Fruit fly (Drosophila melanogaster) whole organism, embryonic: ENCODE results near the gene CG7551.

Experiments
- Awh ChIP-seq: fragments of 200-800 bp; sonication (Bioruptor generic); IDR thresholded peaks from 2 replicates; pipeline ENCODE4, ENCODE4 v1.3.6; 2022; ENCODE audit warnings: missing biosample characterization, missing genetic modification characterization
- CG10565 ChIP-seq: fragments of 200-800 bp; sonication (Bioruptor generic); optimal IDR thresholded peaks from 3 replicates; lab custom pipeline; 2016; ENCODE audit warnings: missing biosample characterization, mild to moderate bottlenecking, missing genetic modification characterization
- CG10654 ChIP-seq: fragments of 200-800 bp; sonication (Bioruptor generic); optimal IDR thresholded peaks from 2 replicates; lab custom pipeline; 2016; ENCODE audit warnings: missing biosample characterization, missing genetic modification characterization
- CG11247 ChIP-seq: fragments of 200-800 bp; sonication (Bioruptor generic); IDR thresholded peaks from 2 replicates; pipeline ENCODE4 v1.3.6; 2022; ENCODE audit warnings: missing biosample characterization, missing genetic modification characterization
- CG11696 ChIP-seq: fragments of 200-800 bp; sonication (Bioruptor generic); IDR thresholded peaks from 2 replicates; pipeline ENCODE4 v1.3.6; 2022; ENCODE audit warnings: missing biosample characterization, missing genetic modification characterization
- CG12155 ChIP-seq: fragments of 200-800 bp; sonication (Bioruptor generic); optimal IDR thresholded peaks from 3 replicates; lab custom pipeline; 2016; ENCODE audit warnings: missing biosample characterization, missing genetic modification characterization
- CG12942 ChIP-seq: fragments of 200-800 bp; sonication (Bioruptor generic); optimal IDR thresholded peaks from 3 replicates; lab custom pipeline; 2016; ENCODE audit warnings: missing biosample characterization, missing genetic modification characterization
- CG13296 ChIP-seq: fragments of 200-800 bp; sonication (Bioruptor generic); optimal IDR thresholded peaks from 3 replicates; lab custom pipeline; 2018; ENCODE audit warnings: missing biosample characterization, mild to moderate bottlenecking, missing genetic modification characterization
- CG13775 ChIP-seq: fragments of 200-800 bp; sonication (Bioruptor generic); optimal IDR thresholded peaks from 3 replicates; lab custom pipeline; 2017; ENCODE audit warnings: missing biosample characterization, mild to moderate bottlenecking, missing genetic modification characterization
- CG13894 ChIP-seq: fragments of 200-800 bp; sonication (Bioruptor generic); optimal IDR thresholded peaks from 3 replicates; lab custom pipeline; 2018; ENCODE audit warnings: missing biosample characterization, mild to moderate bottlenecking, missing genetic modification characterization, moderate library complexity
- CG14965 ChIP-seq: fragments of 200-800 bp; sonication (Bioruptor generic); optimal IDR thresholded peaks from 2 replicates; lab custom pipeline; 2016; ENCODE audit warnings: missing biosample characterization, missing genetic modification characterization, borderline replicate concordance
- CG17361 ChIP-seq: fragments of 200-800 bp; sonication (Bioruptor generic); IDR thresholded peaks from 3 replicates; pipeline ENCODE4 v1.3.6; 2022; ENCODE audit warnings: missing biosample characterization, missing genetic modification characterization
- CG17912 ChIP-seq: fragments of 200-800 bp; sonication (Bioruptor generic); optimal IDR thresholded peaks from 2 replicates; lab custom pipeline; 2018; ENCODE audit warnings: missing biosample characterization, mild to moderate bottlenecking, missing genetic modification characterization
- CG2120 ChIP-seq: fragments of 200-800 bp; sonication (Bioruptor generic); optimal IDR thresholded peaks from 3 replicates; lab custom pipeline; 2016; ENCODE audit warnings: missing biosample characterization, missing genetic modification characterization
- CG2202 ChIP-seq: fragments of 200-800 bp; sonication (Bioruptor generic); optimal IDR thresholded peaks from 2 replicates; lab custom pipeline; 2018; ENCODE audit warnings: missing biosample characterization, mild to moderate bottlenecking, missing genetic modification characterization
- CG30431 ChIP-seq: fragments of 200-800 bp; sonication (Bioruptor generic); optimal IDR thresholded peaks from 2 replicates; lab custom pipeline; 2017; ENCODE audit warnings: missing biosample characterization, missing genetic modification characterization
- CG31388 ChIP-seq: fragments of 200-800 bp; sonication (Bioruptor generic); optimal IDR thresholded peaks from 2 replicates; lab custom pipeline; 2016; ENCODE audit warnings: missing biosample characterization, missing genetic modification characterization
- CG32532 ChIP-seq: fragments of 200-800 bp; sonication (Bioruptor generic); IDR thresholded peaks from 2 replicates; pipeline ENCODE4 v1.3.6; 2022; ENCODE audit warnings: missing biosample characterization, missing genetic modification characterization
- CG3281 ChIP-seq: fragments of 200-800 bp; sonication (Bioruptor generic); optimal IDR thresholded peaks from 3 replicates; lab custom pipeline; 2017; ENCODE audit warnings: missing biosample characterization, mild to moderate bottlenecking, missing genetic modification characterization
- CG4820 ChIP-seq: fragments of 200-800 bp; sonication (Bioruptor generic); optimal IDR thresholded peaks from 3 replicates; lab custom pipeline; 2016; ENCODE audit warnings: missing biosample characterization, missing genetic modification characterization
- CG6791 ChIP-seq: fragments of 200-800 bp; sonication (Bioruptor generic); IDR thresholded peaks from 3 replicates; pipeline ENCODE4 v1.3.6; 2022; ENCODE audit warnings: missing biosample characterization, missing genetic modification characterization; ENCODE audit not compliant: partially characterized antibody
- CG7745 ChIP-seq: fragments of 200-800 bp; sonication (Bioruptor generic); optimal IDR thresholded peaks from 2 replicates; lab custom pipeline; 2018; ENCODE audit warnings: missing biosample characterization, mild to moderate bottlenecking, missing genetic modification characterization, moderate library complexity
- CG7928 ChIP-seq: fragments of 200-800 bp; sonication (Bioruptor generic); optimal IDR thresholded peaks from 2 replicates; lab custom pipeline; 2017; ENCODE audit warnings: missing biosample characterization, mild to moderate bottlenecking, missing genetic modification characterization
- CG7987 ChIP-seq: fragments of 200-800 bp; sonication (Bioruptor generic); optimal IDR thresholded peaks from 2 replicates; lab custom pipeline; 2018; ENCODE audit warnings: missing biosample characterization, mild to moderate bottlenecking, missing genetic modification characterization, moderate library complexity
- CG8290 ChIP-seq, 3 experiments: fragments of 200-800 bp; sonication (Bioruptor generic); optimal IDR thresholded peaks; 2 replicates each; lab custom pipeline; 2016 to 2019; ENCODE audit warnings: missing biosample characterization in 3 of 3, missing genetic modification characterization in 3 of 3, mild to moderate bottlenecking in 2 of 3, moderate library complexity in 1 of 3
- CG9932 ChIP-seq: fragments of 200-800 bp; sonication (Bioruptor generic); IDR thresholded peaks from 2 replicates; pipeline ENCODE4 v1.3.6; 2022; ENCODE audit warnings: missing biosample characterization, missing genetic modification characterization
- Fer3 ChIP-seq: fragments of 200-800 bp; sonication (Bioruptor generic); optimal IDR thresholded peaks from 2 replicates; lab custom pipeline; 2018; ENCODE audit warnings: missing biosample characterization, mild to moderate bottlenecking, missing genetic modification characterization, moderate library complexity
- Hmx ChIP-seq: fragments of 200-800 bp; sonication (Bioruptor generic); optimal IDR thresholded peaks from 2 replicates; lab custom pipeline; 2016; ENCODE audit warnings: missing biosample characterization, missing genetic modification characterization
- Max ChIP-seq: fragments of 200-800 bp; sonication (Bioruptor generic); optimal IDR thresholded peaks from 2 replicates; lab custom pipeline; 2016; ENCODE audit warnings: missing biosample characterization, mild to moderate bottlenecking, missing genetic modification characterization
- Opbp ChIP-seq: fragments of 200-800 bp; sonication (Bioruptor generic); IDR thresholded peaks from 3 replicates; pipeline ENCODE4 v1.3.6; 2022; ENCODE audit warnings: missing biosample characterization, missing genetic modification characterization; ENCODE audit not compliant: partially characterized antibody
- Ravus ChIP-seq: fragments of 200-800 bp; sonication (Bioruptor generic); IDR thresholded peaks from 2 replicates; pipeline ENCODE4 v1.3.6; 2022; ENCODE audit warnings: missing biosample characterization, missing genetic modification characterization
- Scr ChIP-seq: fragments of 200-800 bp; sonication (Bioruptor generic); IDR thresholded peaks from 2 replicates; pipeline ENCODE4 v1.3.6; 2022; ENCODE audit warnings: missing biosample characterization, missing genetic modification characterization; ENCODE audit not compliant: partially characterized antibody
- Side ChIP-seq: fragments of 200-800 bp; sonication (Bioruptor generic); optimal IDR thresholded peaks from 2 replicates; lab custom pipeline; 2016; ENCODE audit warnings: missing biosample characterization, missing genetic modification characterization
- Spps ChIP-seq: fragments of 200-800 bp; sonication (Bioruptor generic); optimal IDR thresholded peaks from 2 replicates; lab custom pipeline; 2018; ENCODE audit warnings: missing biosample characterization, mild to moderate bottlenecking, missing genetic modification characterization
- bowl ChIP-seq: fragments of 200-800 bp; sonication (Bioruptor generic); IDR thresholded peaks from 2 replicates; pipeline ENCODE4 v1.3.6; 2022; ENCODE audit warnings: missing biosample characterization, missing genetic modification characterization
- btn ChIP-seq: fragments of 200-800 bp; sonication (Bioruptor generic); optimal IDR thresholded peaks from 2 replicates; lab custom pipeline; 2016; ENCODE audit warnings: missing biosample characterization, missing genetic modification characterization
- gem ChIP-seq: fragments of 200-800 bp; sonication (Bioruptor generic); optimal IDR thresholded peaks from 2 replicates; lab custom pipeline; 2019; ENCODE audit warnings: missing biosample characterization, mild to moderate bottlenecking, missing genetic modification characterization, moderate library complexity
- grau ChIP-seq: fragments of 200-800 bp; optimal IDR thresholded peaks from 3 replicates; lab custom pipeline; 2019; ENCODE audit warnings: missing biosample characterization, mild to moderate bottlenecking, missing genetic modification characterization, moderate library complexity
- h ChIP-seq: fragments of >200 bp; optimal IDR thresholded peaks from 2 replicates; lab custom pipeline; 2017
- inv ChIP-seq: fragments of 200-800 bp; sonication (Bioruptor generic); IDR thresholded peaks from 2 replicates; pipeline ENCODE4 v1.3.6; 2022; ENCODE audit warnings: missing biosample characterization, missing genetic modification characterization; ENCODE audit not compliant: partially characterized antibody
- lab ChIP-seq: fragments of 200-800 bp; sonication (Bioruptor generic); optimal IDR thresholded peaks from 3 replicates; lab custom pipeline; 2017; ENCODE audit warnings: missing biosample characterization, missing genetic modification characterization, mild to moderate bottlenecking, moderate library complexity, missing genetic modification reagents
- maf-S ChIP-seq: fragments of 200-800 bp; sonication (Bioruptor generic); optimal IDR thresholded peaks from 2 replicates; lab custom pipeline; 2016; ENCODE audit warnings: missing biosample characterization, missing genetic modification characterization
- nmo ChIP-seq: fragments of 200-800 bp; sonication (Bioruptor generic); optimal IDR thresholded peaks from 2 replicates; lab custom pipeline; 2018; ENCODE audit warnings: missing biosample characterization, mild to moderate bottlenecking, missing genetic modification characterization, moderate library complexity
- row ChIP-seq: fragments of 200-800 bp; sonication (Bioruptor generic); IDR thresholded peaks from 3 replicates; pipeline ENCODE4 v1.3.6; 2022; ENCODE audit warnings: missing biosample characterization, missing genetic modification characterization
- salm ChIP-seq: fragments of 200-800 bp; sonication (Bioruptor generic); optimal IDR thresholded peaks from 2 replicates; lab custom pipeline; 2018; ENCODE audit warnings: missing biosample characterization, mild to moderate bottlenecking, missing genetic modification characterization
- sens ChIP-seq: fragments of 200-800 bp; sonication (Bioruptor generic); peaks from one replicate; lab custom pipeline; 2016; ENCODE audit warnings: missing biosample characterization, missing genetic modification characterization
- trh ChIP-seq: fragments of 200-800 bp; sonication (Bioruptor generic); optimal IDR thresholded peaks from 2 replicates; lab custom pipeline; 2016; ENCODE audit warnings: missing biosample characterization, missing genetic modification characterization
- unpg ChIP-seq: fragments of 200-800 bp; sonication (Bioruptor generic); optimal IDR thresholded peaks from 3 replicates; lab custom pipeline; 2018; ENCODE audit warnings: missing biosample characterization, mild to moderate bottlenecking, missing genetic modification characterization, moderate library complexity
- z ChIP-seq: fragments of 200-800 bp; sonication (Bioruptor generic); IDR thresholded peaks from 3 replicates; pipeline ENCODE4 v1.3.6; 2022; ENCODE audit warnings: missing biosample characterization, missing genetic modification characterization

Gene CG7551

DNA sequence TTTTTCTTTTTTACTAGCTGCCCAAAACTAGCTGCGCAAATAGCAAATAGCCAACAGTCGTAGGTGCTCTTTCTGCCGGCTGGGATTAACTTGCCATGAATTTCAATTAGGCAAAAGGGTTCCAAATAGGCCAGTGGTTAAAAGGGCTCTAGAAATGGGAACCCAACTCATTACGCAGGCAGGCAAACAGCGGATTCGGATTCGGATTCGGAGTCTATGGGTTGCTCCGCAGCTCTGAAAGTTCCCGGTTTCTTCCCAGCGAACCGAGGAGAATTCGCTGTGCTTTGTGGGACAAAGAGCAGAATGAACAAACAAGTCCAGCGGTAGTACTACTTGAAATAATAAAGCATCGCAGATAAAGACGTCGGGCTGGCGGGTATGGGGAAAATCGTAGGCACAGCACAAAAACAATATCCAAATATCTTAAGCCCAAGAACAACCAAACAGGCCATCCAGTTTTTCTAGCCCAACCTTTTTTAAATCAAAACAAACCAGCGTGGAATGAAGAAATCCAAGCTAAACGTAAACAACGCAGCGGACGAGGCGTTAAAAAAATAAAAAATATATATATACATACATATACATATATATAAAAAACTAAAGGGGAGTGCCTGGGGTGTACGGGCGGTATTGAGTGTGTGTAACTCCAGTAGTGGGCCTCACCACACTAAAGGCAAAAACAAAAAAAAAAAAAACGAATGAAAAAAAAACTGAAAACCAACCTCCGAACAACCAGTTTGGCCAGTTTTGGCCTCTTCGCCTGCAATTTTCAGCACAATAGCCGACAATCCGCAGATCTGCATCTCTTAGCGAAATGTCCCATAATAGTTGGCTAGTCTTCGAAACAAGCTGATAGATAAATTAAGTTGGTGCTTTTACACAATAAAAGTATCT, 16.2 kb upstream of the CG7551 start (continued):
- TF ChIP-seq CG14965 (GFP tag; lab: Kevin White, UChicago) (no peak), lab (GFP tag; lab: Kevin White, UChicago) (no peak), gem (tag; lab: Kevin White, UChicago) (no peak), CG3281 (GFP tag; lab: Kevin White, UChicago) (peak; percentile 17), CG2120 (no peak), CG10654 (GFP tag; lab: Kevin White, UChicago) (no peak), bowl (GFP tag; lab: Robert Waterston, UW) (no peak), CG7745 (no peak), CG10565 (no peak), grau (no peak), maf-S (GFP tag; lab: Kevin White, UChicago) (no peak), trh (GFP tag; lab: Kevin White, UChicago) (no peak), Ravus (GFP tag; lab: Robert Waterston, UW) (no peak), sens (GFP tag; lab: Kevin White, UChicago) (peak; percentile 57), Max (GFP tag; lab: Kevin White, UChicago) (no peak), CG6791 (GFP tag; lab: Robert Waterston, UW) (no peak), nmo (GFP tag; lab: Kevin White, UChicago) (no peak), CG9932 (GFP tag; lab: Robert Waterston, UW) (peak; percentile 36; the same call in 1 of the 2 replicates), CG7928 (GFP tag; lab: Kevin White, UChicago) (no peak), h (lab: Kevin White, UChicago) (no peak), Side (GFP tag; lab: Kevin White, UChicago) (no peak), CG32532 (GFP tag; lab: Robert Waterston, UW) (peak; percentile 55; the same call in 1 of the 2 replicates), CG7987 (no peak), Awh (GFP tag; lab: Robert Waterston, UW) (no peak), CG12155 (GFP tag; lab: Kevin White, UChicago) (no peak), Hmx (GFP tag; lab: Kevin White, UChicago) (no peak), CG30431 (no peak), CG11247 (GFP tag; lab: Robert Waterston, UW) (no peak), CG17361 (GFP tag; lab: Robert Waterston, UW) (0 out of 3 replicates have a peak, but pooled peaks have one; percentile 9), Fer3 (tag; lab: Kevin White, UChicago) (peak; percentile 19), CG12942 (GFP tag; lab: Kevin White, UChicago) (no peak), Spps (no peak), CG11696 (no peak), btn (GFP tag; lab: Kevin White, UChicago) (no peak), inv (GFP tag; lab: Robert Waterston, UW) (no peak), unpg (GFP tag; lab: Kevin White, UChicago) (no peak), CG31388 (GFP tag; lab: Kevin White, UChicago) (no peak), CG13894 (tag; lab: Kevin White, UChicago) (peak; percentile 96), CG8290 (GFP tag; optimal IDR thresholded peaks at IDR 0.05; lab: Kevin White, UChicago) (no peak), CG8290 (tag; optimal IDR thresholded peaks at IDR 0.05; lab: Kevin White, UChicago) (peak in 1 of 2 experiments; percentile 63), CG4820 (GFP tag; lab: Kevin White, UChicago) (no peak), CG17912 (GFP tag; lab: Kevin White, UChicago) (no peak), CG2202 (tag; lab: Kevin White, UChicago) (no peak), Scr (GFP tag; lab: Robert Waterston, UW) (no peak), z (GFP tag; lab: Robert Waterston, UW) (0 out of 3 replicates have a peak, but pooled peaks have one; percentile 33), row (GFP tag; lab: Robert Waterston, UW) (no peak), CG13775 (GFP tag; lab: Kevin White, UChicago) (no peak), CG13296 (no peak), Opbp (GFP tag; lab: Robert Waterston, UW) (no peak), salm (no peak)
